Fruit fly (Drosophila melanogaster) whole organism, embryonic: ENCODE measurements around the gene CG32816.

Source experiments
- Aef1 ChIP-seq: fragments of 200-800 bp; sonication (Bioruptor generic); IDR thresholded peaks from 3 replicates; pipeline ENCODE4 v1.3.6; 2022; ENCODE audit warnings: missing biosample characterization, missing genetic modification characterization
- CG10147 ChIP-seq: fragments of 200-800 bp; sonication (Bioruptor generic); optimal IDR thresholded peaks from 2 replicates; lab custom pipeline; 2019; ENCODE audit warnings: missing biosample characterization, mild to moderate bottlenecking, missing genetic modification characterization, moderate library complexity
- CG30020 ChIP-seq: fragments of 200-800 bp; optimal IDR thresholded peaks from 2 replicates; lab custom pipeline; 2019; ENCODE audit warnings: missing biosample characterization, mild to moderate bottlenecking, missing genetic modification characterization, moderate library complexity
- CG34224 ChIP-seq: fragments of 200-800 bp; sonication (Bioruptor generic); IDR thresholded peaks from 3 replicates; pipeline ENCODE4 v1.3.6; 2022; ENCODE audit warnings: missing biosample characterization, missing genetic modification characterization; ENCODE audit not compliant: partially characterized antibody
- CG8478 ChIP-seq: fragments of >200 bp; optimal IDR thresholded peaks from 2 replicates; lab custom pipeline; 2018
- CG8765 ChIP-seq: fragments of 200-800 bp; sonication (Bioruptor generic); IDR thresholded peaks from 2 replicates; pipeline ENCODE4 v1.3.6; 2022; ENCODE audit warnings: missing biosample characterization, missing genetic modification characterization
- MESR4 ChIP-seq: fragments of 200-800 bp; sonication (Bioruptor generic); optimal IDR thresholded peaks from 2 replicates; lab custom pipeline; 2018; ENCODE audit warnings: missing biosample characterization, mild to moderate bottlenecking, missing genetic modification characterization, moderate library complexity
- ara ChIP-seq: fragments of 200-800 bp; sonication (Bioruptor generic); IDR thresholded peaks from 2 replicates; pipeline ENCODE4 v1.3.6; 2022; ENCODE audit warnings: missing biosample characterization, missing genetic modification characterization
- hkb ChIP-seq, 2 experiments: fragments of 200-800 bp in 1 of 2; fragments of >200 bp in 1 of 2; sonication (Bioruptor generic) in 1 of 2; IDR thresholded peaks in 1 of 2; optimal IDR thresholded peaks in 1 of 2; 2 replicates each; pipeline versions ENCODE4 v1.3.6 to Lab custom; 2017 to 2022; ENCODE audit warnings: missing biosample characterization in 1 of 2, missing genetic modification characterization in 1 of 2
- sim ChIP-seq: fragments of 200-800 bp; sonication (Bioruptor generic); IDR thresholded peaks from 2 replicates; pipeline ENCODE4 v1.3.6; 2022; ENCODE audit warnings: missing biosample characterization, missing genetic modification characterization

DNA sequence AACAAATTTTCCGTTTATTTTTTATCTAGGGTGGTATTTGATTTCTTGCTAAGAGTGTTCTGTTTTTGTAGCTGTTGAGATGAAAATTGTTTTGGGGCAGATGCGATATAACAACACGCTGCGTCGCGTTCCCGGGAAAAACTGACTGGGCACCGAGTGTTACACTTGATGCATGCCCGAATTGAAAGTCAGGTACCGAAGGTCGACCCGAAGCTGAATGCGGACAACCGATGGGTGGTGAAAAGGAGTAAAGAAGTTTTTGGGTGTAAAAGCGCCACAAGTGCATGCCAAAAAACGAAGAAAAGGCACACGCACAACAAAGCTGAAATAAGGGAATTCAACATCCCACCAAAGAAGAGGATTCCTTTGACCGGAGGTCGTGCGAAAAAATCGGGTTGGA is 175.7 kb downstream of the CG32816 start, which contains the start of gene CG13375:
- TF ChIP-seq hkb (optimal IDR thresholded peaks at IDR 0.05; lab: Kevin White, UChicago), result no peak
- TF ChIP-seq hkb (GFP tag; IDR thresholded peaks at IDR 0.05; lab: Robert Waterston, UW), result no peak
- TF ChIP-seq CG10147 (GFP tag; lab: Kevin White, UChicago), result no peak
- no peak for TF ChIP-seq Aef1 (GFP tag; lab: Robert Waterston, UW)
- no peak for TF ChIP-seq sim (GFP tag; lab: Robert Waterston, UW)
- no peak for TF ChIP-seq CG8765 (GFP tag; lab: Robert Waterston, UW)
- no peak for TF ChIP-seq CG8478 (lab: Kevin White, UChicago)
- no peak for TF ChIP-seq CG34224 (GFP tag; lab: Robert Waterston, UW)
- no peak for TF ChIP-seq MESR4 (GFP tag; lab: Kevin White, UChicago)
- TF ChIP-seq ara, result no peak
- no peak for TF ChIP-seq CG30020
